Fruit fly (Drosophila melanogaster) whole organism, embryonic: Measurements from ENCODE around the gene frtz.
A peak's percentile ranks its signal among the peaks of the same experiment; 100 is the strongest.

Experiments used
- ATbp ChIP-seq: fragments of 200-800 bp; sonication (Bioruptor generic); optimal IDR thresholded peaks from 2 replicates; lab custom pipeline; 2017; ENCODE audit warnings: missing biosample characterization, mild to moderate bottlenecking, missing genetic modification characterization, missing genetic modification reagents
- Atf3 ChIP-seq: fragments of 200-800 bp; sonication (Bioruptor generic); optimal IDR thresholded peaks from 3 replicates; lab custom pipeline; 2016; ENCODE audit warnings: missing biosample characterization, missing genetic modification characterization
- BEAF-32 ChIP-seq: fragments of 200-800 bp; sonication (Bioruptor generic); optimal IDR thresholded peaks from 3 replicates; lab custom pipeline; 2017; ENCODE audit warnings: missing biosample characterization, missing genetic modification characterization, mild to moderate bottlenecking, moderate library complexity, missing genetic modification reagents
- Bteb2 ChIP-seq: fragments of 200-800 bp; sonication (Bioruptor generic); optimal IDR thresholded peaks from 2 replicates; lab custom pipeline; 2016; ENCODE audit warnings: missing biosample characterization, missing genetic modification characterization
- CG1024 ChIP-seq: fragments of 200-800 bp; sonication (Bioruptor generic); IDR thresholded peaks from 2 replicates; pipeline ENCODE4 v1.3.6; 2022; ENCODE audit warnings: missing biosample characterization, missing genetic modification characterization
- CG12219 ChIP-seq: fragments of 200-800 bp; sonication (Bioruptor generic); optimal IDR thresholded peaks from 3 replicates; lab custom pipeline; 2018; ENCODE audit warnings: missing biosample characterization, mild to moderate bottlenecking, missing genetic modification characterization
- CG1233 ChIP-seq: fragments of 200-800 bp; sonication (Bioruptor generic); optimal IDR thresholded peaks from 4 replicates; lab custom pipeline; 2018; ENCODE audit warnings: missing biosample characterization, mild to moderate bottlenecking, missing genetic modification characterization
- CG12391 ChIP-seq: fragments of 200-800 bp; sonication (Bioruptor generic); optimal IDR thresholded peaks from 3 replicates; lab custom pipeline; 2018; ENCODE audit warnings: missing biosample characterization, mild to moderate bottlenecking, missing genetic modification characterization, moderate library complexity
- CG13287 ChIP-seq: fragments of 200-800 bp; sonication (Bioruptor generic); IDR thresholded peaks from 2 replicates; pipeline ENCODE4 v1.3.6; 2022; ENCODE audit warnings: missing biosample characterization, missing genetic modification characterization; ENCODE audit not compliant: partially characterized antibody
- CG13624 ChIP-seq: fragments of 200-800 bp; sonication (Bioruptor generic); optimal IDR thresholded peaks from 2 replicates; lab custom pipeline; 2016; ENCODE audit warnings: missing biosample characterization, missing genetic modification characterization
- CG16779 ChIP-seq: fragments of 200-800 bp; sonication (Bioruptor generic); IDR thresholded peaks from 2 replicates; pipeline ENCODE4 v1.3.6; 2022; ENCODE audit warnings: missing biosample characterization, missing genetic modification characterization
- CG18011 ChIP-seq: fragments of 200-800 bp; sonication (Bioruptor generic); optimal IDR thresholded peaks from 2 replicates; lab custom pipeline; 2017; ENCODE audit warnings: missing biosample characterization, missing genetic modification characterization, mild to moderate bottlenecking, moderate library complexity, missing genotype
- CG2116 ChIP-seq: fragments of 200-800 bp; sonication (Bioruptor generic); optimal IDR thresholded peaks from 3 replicates; lab custom pipeline; 2018; ENCODE audit warnings: missing biosample characterization, mild to moderate bottlenecking, missing genetic modification characterization
- CG2678 ChIP-seq: fragments of 200-800 bp; sonication (Bioruptor generic); optimal IDR thresholded peaks from 3 replicates; lab custom pipeline; 2019; ENCODE audit warnings: missing biosample characterization, mild to moderate bottlenecking, missing genetic modification characterization, moderate library complexity
- CG31388 ChIP-seq: fragments of 200-800 bp; sonication (Bioruptor generic); optimal IDR thresholded peaks from 2 replicates; lab custom pipeline; 2016; ENCODE audit warnings: missing biosample characterization, missing genetic modification characterization
- CG33557 ChIP-seq: fragments of 200-800 bp; sonication (Bioruptor generic); optimal IDR thresholded peaks from 2 replicates; lab custom pipeline; 2019; ENCODE audit warnings: missing biosample characterization, mild to moderate bottlenecking, missing genetic modification characterization, moderate library complexity
- CG34376 ChIP-seq: fragments of 200-800 bp; sonication (Bioruptor generic); optimal IDR thresholded peaks from 2 replicates; lab custom pipeline; 2018; ENCODE audit warnings: missing biosample characterization, mild to moderate bottlenecking, missing genetic modification characterization
- CG42726 ChIP-seq: fragments of 200-800 bp; sonication (Bioruptor generic); IDR thresholded peaks from 2 replicates; pipeline ENCODE4 v1.3.6; 2022; ENCODE audit warnings: missing biosample characterization, missing genetic modification characterization; ENCODE audit not compliant: partially characterized antibody
- CG6813 ChIP-seq: fragments of 200-800 bp; sonication (Bioruptor generic); optimal IDR thresholded peaks from 2 replicates; lab custom pipeline; 2017; ENCODE audit warnings: missing biosample characterization, missing genetic modification characterization, mild to moderate bottlenecking, moderate library complexity, missing genetic modification reagents
- CG8089 ChIP-seq: fragments of 200-800 bp; sonication (Bioruptor generic); optimal IDR thresholded peaks from 3 replicates; lab custom pipeline; 2016; ENCODE audit warnings: missing biosample characterization, missing genetic modification characterization
- CG8359 ChIP-seq: fragments of 200-800 bp; sonication (Bioruptor generic); optimal IDR thresholded peaks from 2 replicates; lab custom pipeline; 2017; ENCODE audit warnings: missing biosample characterization, mild to moderate bottlenecking, missing genetic modification characterization, borderline replicate concordance
- CG8388 ChIP-seq: fragments of 200-800 bp; sonication (Bioruptor generic); optimal IDR thresholded peaks from 2 replicates; lab custom pipeline; 2019; ENCODE audit warnings: missing biosample characterization, mild to moderate bottlenecking, missing genetic modification characterization, moderate library complexity
- CG8765 ChIP-seq: fragments of 200-800 bp; sonication (Bioruptor generic); IDR thresholded peaks from 2 replicates; pipeline ENCODE4 v1.3.6; 2022; ENCODE audit warnings: missing biosample characterization, missing genetic modification characterization
- CG8944 ChIP-seq: fragments of 200-800 bp; sonication (Bioruptor generic); optimal IDR thresholded peaks from 3 replicates; lab custom pipeline; 2016; ENCODE audit warnings: missing biosample characterization, missing genetic modification characterization
- D19B ChIP-seq: fragments of 200-800 bp; sonication (Bioruptor generic); optimal IDR thresholded peaks from 2 replicates; lab custom pipeline; 2017; ENCODE audit warnings: missing biosample characterization, mild to moderate bottlenecking, missing genetic modification characterization
- Drgx ChIP-seq: fragments of 200-800 bp; sonication (Bioruptor generic); IDR thresholded peaks from 2 replicates; pipeline ENCODE4 v1.3.6; 2022; ENCODE audit warnings: missing biosample characterization, missing genetic modification characterization
- H15 ChIP-seq: fragments of 200-800 bp; sonication (Bioruptor generic); IDR thresholded peaks from 3 replicates; pipeline ENCODE4 v1.3.6; 2022; ENCODE audit warnings: missing biosample characterization, missing genetic modification characterization
- HLH4C ChIP-seq: fragments of 200-800 bp; sonication (Bioruptor generic); IDR thresholded peaks from 3 replicates; pipeline ENCODE4 v1.3.6; 2022; ENCODE audit warnings: missing biosample characterization, missing genetic modification characterization; ENCODE audit not compliant: partially characterized antibody
- HLHmδ ChIP-seq: fragments of 200-800 bp; sonication (Bioruptor generic); optimal IDR thresholded peaks from 2 replicates; lab custom pipeline; 2018; ENCODE audit warnings: missing biosample characterization, mild to moderate bottlenecking, missing genetic modification characterization, moderate library complexity
- Hmr ChIP-seq: fragments of 200-800 bp; sonication (Bioruptor generic); optimal IDR thresholded peaks from 3 replicates; lab custom pipeline; 2017; ENCODE audit warnings: mild to moderate bottlenecking, missing biosample characterization, missing genetic modification reagents, missing genetic modification characterization
- MBD-R2 ChIP-seq: fragments of 200-800 bp; sonication (Bioruptor generic); IDR thresholded peaks from 2 replicates; pipeline ENCODE4 v1.3.6; 2022; ENCODE audit warnings: missing biosample characterization, missing genetic modification characterization
- NC2β ChIP-seq: fragments of 200-800 bp; sonication (Bioruptor generic); optimal IDR thresholded peaks from 2 replicates; lab custom pipeline; 2016; ENCODE audit warnings: missing biosample characterization, missing genetic modification characterization
- Neu2 ChIP-seq: fragments of 200-800 bp; sonication (Bioruptor generic); optimal IDR thresholded peaks from 3 replicates; lab custom pipeline; 2016; ENCODE audit warnings: missing biosample characterization, missing genetic modification characterization, borderline replicate concordance
- Sry-δ ChIP-seq: fragments of 200-800 bp; sonication (Bioruptor generic); optimal IDR thresholded peaks from 2 replicates; lab custom pipeline; 2016; ENCODE audit warnings: missing biosample characterization, missing genetic modification characterization
- ac ChIP-seq: fragments of 200-800 bp; sonication (Bioruptor generic); optimal IDR thresholded peaks from 3 replicates; lab custom pipeline; 2017; ENCODE audit warnings: missing biosample characterization, mild to moderate bottlenecking, missing genetic modification characterization
- amos ChIP-seq: fragments of 200-800 bp; sonication (Bioruptor generic); IDR thresholded peaks from 2 replicates; pipeline ENCODE4 v1.3.6; 2022; ENCODE audit warnings: missing biosample characterization, missing genetic modification characterization; ENCODE audit not compliant: partially characterized antibody
- dati ChIP-seq: fragments of 200-800 bp; sonication (Bioruptor generic); IDR thresholded peaks from 2 replicates; pipeline ENCODE4 v1.3.6; 2022; ENCODE audit warnings: missing biosample characterization, missing genetic modification characterization
- disco-r ChIP-seq: fragments of 200-800 bp; sonication (Bioruptor generic); optimal IDR thresholded peaks from 2 replicates; lab custom pipeline; 2016; ENCODE audit warnings: missing biosample characterization, missing genetic modification characterization
- emc ChIP-seq: fragments of 200-800 bp; sonication (Bioruptor generic); optimal IDR thresholded peaks from 2 replicates; lab custom pipeline; 2016; ENCODE audit warnings: missing biosample characterization, missing genetic modification characterization
- gcm2 ChIP-seq: fragments of 200-800 bp; sonication (Bioruptor generic); optimal IDR thresholded peaks from 2 replicates; lab custom pipeline; 2016; ENCODE audit warnings: missing biosample characterization, missing genetic modification characterization
- lilli ChIP-seq: fragments of 200-800 bp; sonication (Bioruptor generic); optimal IDR thresholded peaks from 3 replicates; lab custom pipeline; 2016; ENCODE audit warnings: missing biosample characterization, missing genetic modification characterization
- run ChIP-seq: fragments of 200-800 bp; sonication (Bioruptor generic); optimal IDR thresholded peaks from 3 replicates; lab custom pipeline; 2018; ENCODE audit warnings: missing biosample characterization, mild to moderate bottlenecking, missing genetic modification characterization
- stwl ChIP-seq: fragments of 200-800 bp; sonication (Bioruptor generic); optimal IDR thresholded peaks from 3 replicates; lab custom pipeline; 2018; ENCODE audit warnings: missing biosample characterization, mild to moderate bottlenecking, missing genetic modification characterization, moderate library complexity
- vnd ChIP-seq: fragments of 200-800 bp; sonication (Bioruptor generic); IDR thresholded peaks from 3 replicates; pipeline ENCODE4 v1.3.6; 2022; ENCODE audit warnings: missing biosample characterization, missing genetic modification characterization; ENCODE audit not compliant: partially characterized antibody

frtz gene

DNA sequence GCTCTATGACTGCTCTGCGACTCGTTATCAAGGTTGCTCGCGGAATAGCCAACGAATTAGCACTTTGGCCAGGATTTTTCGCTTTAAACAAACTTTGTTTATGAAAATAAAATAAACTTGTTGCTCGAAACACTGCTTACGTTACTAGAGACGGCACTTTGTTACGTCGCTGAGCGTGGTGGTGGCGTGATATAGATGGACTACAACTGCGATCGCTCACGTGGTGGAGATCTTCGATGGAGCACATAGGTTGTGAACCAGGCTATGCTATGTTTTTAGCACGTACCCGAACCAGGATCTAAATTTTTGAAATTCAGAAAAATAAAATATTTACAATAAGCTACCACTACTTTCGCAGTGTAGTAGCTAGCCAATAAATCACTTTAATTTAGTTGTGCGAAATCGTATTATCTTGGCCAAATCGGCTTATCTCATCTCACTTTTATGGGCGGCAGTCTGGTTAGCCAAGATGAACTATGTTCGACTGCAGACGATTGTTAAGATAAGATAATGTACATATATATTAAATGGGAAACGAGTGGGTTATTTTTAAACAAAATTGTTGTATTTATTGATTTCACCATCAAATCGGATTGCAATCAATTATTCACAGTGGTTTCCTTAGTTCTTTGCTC is at the start of gene frtz (continued):
- TF ChIP-seq CG18011 (GFP tag; lab: Kevin White, UChicago) (no peak), disco-r (no peak), CG42726 (GFP tag; lab: Robert Waterston, UW) (peak; percentile 82), CG13624 (GFP tag; lab: Kevin White, UChicago) (no peak), CG8765 (GFP tag; lab: Robert Waterston, UW) (no peak), CG31388 (GFP tag; lab: Kevin White, UChicago) (no peak), ATbp (GFP tag; lab: Kevin White, UChicago) (no peak), CG8089 (GFP tag; lab: Kevin White, UChicago) (no peak), NC2β (GFP tag; lab: Kevin White, UChicago) (no peak), CG34376 (GFP tag; lab: Kevin White, UChicago) (peak; percentile 80)

- TF ChIP-seq CG16779 (no peak), HLHmδ (no peak), CG8944 (GFP tag; lab: Kevin White, UChicago) (no peak), Hmr (GFP tag; lab: Kevin White, UChicago) (no peak), CG2116 (GFP tag; lab: Kevin White, UChicago) (no peak), Bteb2 (GFP tag; lab: Kevin White, UChicago) (no peak), HLH4C (no peak), gcm2 (GFP tag; lab: Kevin White, UChicago) (no peak), BEAF-32 (GFP tag; lab: Kevin White, UChicago) (peak; percentile 18), CG6813 (no peak), Sry-δ (GFP tag; lab: Kevin White, UChicago) (peak; percentile 14), CG8388 (GFP tag; lab: Kevin White, UChicago) (no peak), vnd (GFP tag; lab: Robert Waterston, UW) (no peak), stwl (tag; lab: Kevin White, UChicago) (peak; percentile 48), CG33557 (no peak), CG1233 (no peak), CG12219 (GFP tag; lab: Kevin White, UChicago) (no peak), amos (GFP tag; lab: Robert Waterston, UW) (peak; percentile 29; the same call in 1 of the 2 replicates), CG12391 (tag; lab: Kevin White, UChicago) (no peak), Neu2 (GFP tag; lab: Kevin White, UChicago) (peak; percentile 96), D19B (no peak)
- TF ChIP-seq, all 482 proteins: peak for 5
Measured at dm6 chr2L:1758853-1759252, 43.2 kb upstream of the frtz start, which contains the start of gene CG17650. Gene CG17650, minus strand, starts transcription at chr2L:1759093.

dm6 chr2L:1756351-1756750 is 40.7 kb upstream of the frtz start, which contains the start of gene Gr22f:
Gene Gr22f, minus strand, starts transcription at chr2L:1756451.
- TF ChIP-seq MBD-R2, result no peak
- TF ChIP-seq Drgx, result no peak
- no peak for TF ChIP-seq CG1024 (GFP tag; lab: Robert Waterston, UW)
- no peak for TF ChIP-seq NC2β (GFP tag; lab: Kevin White, UChicago)
- no peak for TF ChIP-seq CG8359 (GFP tag; lab: Kevin White, UChicago)
- TF ChIP-seq emc (GFP tag; lab: Kevin White, UChicago), result no peak
- TF ChIP-seq Atf3 (GFP tag; lab: Kevin White, UChicago), result no peak
- no peak for TF ChIP-seq run
- no peak for TF ChIP-seq CG2678 (tag; lab: Kevin White, UChicago)
- no peak for TF ChIP-seq lilli (GFP tag; lab: Kevin White, UChicago)
- TF ChIP-seq dati, result no peak
- no peak for TF ChIP-seq ac
- TF ChIP-seq CG13287 (GFP tag; lab: Robert Waterston, UW), result no peak
- TF ChIP-seq H15, result no peak
- no peak for TF ChIP-seq CG8944 (GFP tag; lab: Kevin White, UChicago)
